Worm (Caenorhabditis elegans): Measurements from ENCODE around the gene F17E9.18.
A peak's percentile ranks its signal among the peaks of the same experiment; 100 is the strongest.

Gene F17E9.18

DNA sequence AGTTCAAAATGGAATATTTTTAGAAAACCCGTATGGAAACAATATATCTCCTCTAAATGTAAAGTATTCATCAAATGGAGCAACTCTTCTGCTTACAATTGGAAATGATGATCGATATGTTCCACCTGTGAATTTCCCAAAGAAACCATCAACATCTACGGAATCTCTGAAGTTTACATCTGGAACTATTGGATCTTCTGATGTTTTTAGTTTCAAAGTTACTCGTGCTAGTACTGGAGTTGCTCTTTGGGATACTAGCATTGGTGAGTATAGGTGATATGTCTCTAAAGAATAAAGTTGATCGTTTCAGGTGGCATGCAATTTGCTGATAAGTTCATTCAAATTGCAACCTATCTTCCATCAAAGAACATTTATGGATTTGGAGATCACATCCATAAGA is 20.9 kb upstream of the F17E9.18 start (continued):
- TF ChIP-seq ztf-28 (GFP tag; IDR thresholded peaks at IDR 0.05) (no peak), mcd-1 (GFP tag; IDR thresholded peaks at IDR 0.05) (no peak)

DNA sequence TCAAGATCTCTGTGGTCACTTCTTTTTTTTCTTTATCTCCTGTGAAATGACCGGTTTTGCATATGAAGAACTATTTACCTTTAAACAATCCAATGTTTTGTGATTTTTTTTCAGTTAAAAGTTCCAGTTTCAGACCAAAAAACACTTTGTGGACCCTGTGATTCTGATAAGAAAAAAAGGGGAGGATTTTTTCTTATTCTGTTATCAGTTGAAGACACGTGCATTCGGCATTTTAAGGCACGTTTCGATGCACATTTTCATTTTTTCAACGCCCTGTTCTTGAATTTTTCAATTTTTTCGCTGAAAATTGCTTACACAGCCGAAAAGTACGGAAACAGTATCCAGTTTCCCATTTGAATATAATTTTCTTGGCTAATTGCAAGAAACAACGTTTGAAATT is 19.3 kb upstream of the F17E9.18 start, which contains the start of gene aagr-1:
TSS of gene aagr-1 (plus strand) at position 227 of the 400 bp plus-strand sequence.
- TF ChIP-seq C06A6.2 (GFP tag; conservative IDR thresholded peaks at IDR 0.05), result no peak
- peak; percentile 15 for TF ChIP-seq him-1 (tag; optimal IDR thresholded peaks at IDR 0.05)
- TF ChIP-seq Y56A3A.18 (GFP tag; IDR thresholded peaks at IDR 0.05), result no peak
- TF ChIP-seq F33H1.4 (GFP tag; IDR thresholded peaks at IDR 0.05), result no peak
- TF ChIP-seq sptf-2 (GFP tag; optimal IDR thresholded peaks at IDR 0.05), result no peak
- peak; percentile 66 for TF ChIP-seq nhr-80 (tag; optimal IDR thresholded peaks at IDR 0.05)
- TF ChIP-seq mcd-1 (GFP tag; IDR thresholded peaks at IDR 0.05), result no peak
- no peak for TF ChIP-seq F23B12.7 (tag; optimal IDR thresholded peaks at IDR 0.05; ENCODE audit: insufficient read depth)
- no peak for TF ChIP-seq attf-3 (GFP tag; conservative IDR thresholded peaks at IDR 0.05)

DNA sequence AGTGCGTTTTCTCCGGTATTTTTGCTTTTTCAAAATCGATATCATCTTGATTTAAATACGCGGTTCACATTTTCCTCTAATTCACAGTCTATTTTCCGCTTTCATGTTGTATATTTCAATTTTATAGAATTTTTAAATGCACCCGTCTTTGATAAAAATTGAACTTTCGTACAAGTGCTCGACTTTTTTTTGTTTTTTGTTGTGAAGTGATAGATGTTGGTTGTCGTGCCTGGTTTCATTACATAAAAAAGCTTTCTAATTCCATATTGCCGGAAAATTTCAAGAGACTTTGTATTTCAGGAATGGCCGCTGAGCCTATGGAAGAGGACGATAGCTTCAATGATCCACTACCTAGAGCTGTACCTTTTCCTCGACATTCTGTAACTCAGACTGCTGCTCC is 16.2 kb upstream of the F17E9.18 start, which contains the start of gene D2096.12:
TSS of gene D2096.12 (plus strand) at position 301 of the 400 bp plus-strand sequence.
- no peak for TF ChIP-seq C17E4.6 (GFP tag; IDR thresholded peaks at IDR 0.05)
- TF ChIP-seq ekl-4 (GFP tag; IDR thresholded peaks at IDR 0.05), result 0 out of 2 replicates have a peak, but pooled peaks have one; percentile 41
- no peak for TF ChIP-seq ceh-100 (GFP tag; IDR thresholded peaks at IDR 0.05)
- TF ChIP-seq F57C9.4 (tag; optimal IDR thresholded peaks at IDR 0.05), result no peak
- no peak for TF ChIP-seq mxl-1 (tag; optimal IDR thresholded peaks at IDR 0.05)
- no peak for TF ChIP-seq ama-1 (optimal IDR thresholded peaks at IDR 0.05)
- no peak for TF ChIP-seq ama-1 (GFP tag; optimal IDR thresholded peaks at IDR 0.05)

DNA sequence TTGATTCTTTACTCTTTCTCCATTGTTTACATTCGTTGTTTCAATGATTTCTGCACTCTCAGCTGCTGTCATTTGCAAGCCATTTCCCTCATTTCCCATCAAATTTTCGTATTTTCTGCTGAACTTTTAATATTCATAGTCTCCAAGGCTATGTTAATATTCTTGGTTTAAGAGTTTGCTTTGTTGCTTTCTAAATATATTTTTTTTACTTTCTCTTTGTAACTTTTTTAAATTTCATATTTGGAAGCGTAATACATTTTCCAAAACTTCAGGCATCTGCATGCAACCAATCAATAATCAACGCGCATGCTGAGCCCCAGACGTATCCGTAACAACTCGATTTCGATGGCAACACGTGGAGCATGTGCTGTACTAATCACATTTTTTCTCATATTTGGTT is 13.9 kb upstream of the F17E9.18 start, which contains the start of gene sqv-1:
TSS of gene sqv-1 (plus strand) at position 301 of the 400 bp plus-strand sequence.
- no peak for TF ChIP-seq dpff-1 (tag; optimal IDR thresholded peaks at IDR 0.05)
- no peak for TF ChIP-seq B0261.1 (tag; optimal IDR thresholded peaks at IDR 0.05)
- TF ChIP-seq F33H1.4 (GFP tag; IDR thresholded peaks at IDR 0.05), result no peak
- TF ChIP-seq zfh-2 (GFP tag; conservative IDR thresholded peaks at IDR 0.05), result no peak
- no peak for TF ChIP-seq gei-17 (GFP tag; optimal IDR thresholded peaks at IDR 0.05)
- no peak for TF ChIP-seq tlf-1 (GFP tag; optimal IDR thresholded peaks at IDR 0.05)
- TF ChIP-seq ets-4 (GFP tag; optimal IDR thresholded peaks at IDR 0.05), result no peak
- TF ChIP-seq unc-130 (GFP tag; optimal IDR thresholded peaks at IDR 0.05), result no peak
- TF ChIP-seq F55B11.4 (tag; optimal IDR thresholded peaks at IDR 0.05; ENCODE audit: borderline replicate concordance, insufficient read depth), result no peak
- no peak for TF ChIP-seq B0019.2 (GFP tag; conservative IDR thresholded peaks at IDR 0.05)
- no peak for TF ChIP-seq T26A5.8 (tag; optimal IDR thresholded peaks at IDR 0.05)
- no peak for TF ChIP-seq madf-6 (GFP tag; IDR thresholded peaks at IDR 0.05)
- no peak for TF ChIP-seq nfya-1 (tag; optimal IDR thresholded peaks at IDR 0.05; ENCODE audit: borderline replicate concordance, insufficient read depth)
- no peak for TF ChIP-seq zim-3 (tag; optimal IDR thresholded peaks at IDR 0.05)
- TF ChIP-seq lin-35 (GFP tag; optimal IDR thresholded peaks at IDR 0.05), result no peak
- TF ChIP-seq F37B4.10 (GFP tag; IDR thresholded peaks at IDR 0.05), result no peak
- no peak for TF ChIP-seq die-1 (tag; optimal IDR thresholded peaks at IDR 0.05)

Data from whole organism, young adult.